Worm (Caenorhabditis elegans) whole organism, young adult: Measurements from ENCODE around the gene pas-2.

Experiments
- B0035.1 ChIP-seq: sonication (generic microtip); optimal IDR thresholded peaks from 2 replicates; lab custom pipeline; 2016; ENCODE audit warnings: missing genetic modification characterization, mild to moderate bottlenecking, missing compliant biosample characterization, missing genotype, missing genetic modification reagents
- C06A6.2 ChIP-seq: fragments of 200-800 bp; sonication (Bioruptor generic); conservative IDR thresholded peaks from 2 replicates; pipeline ENCODE4 v1.3.6; 2022; ENCODE audit warnings: missing genetic modification characterization, missing compliant biosample characterization
- F57A8.1 ChIP-seq: fragments of 200-800 bp; sonication (Bioruptor generic); optimal IDR thresholded peaks from 2 replicates; lab custom pipeline; 2018; ENCODE audit warnings: mild to moderate bottlenecking, missing genetic modification characterization, moderate library complexity, missing compliant biosample characterization
- Y67H2A.10 ChIP-seq: fragments of 200-800 bp; sonication (Bioruptor generic); conservative IDR thresholded peaks from 2 replicates; pipeline ENCODE4 v1.3.6; 2022; ENCODE audit warnings: missing genetic modification reagents, missing genetic modification characterization, missing compliant biosample characterization
- Y95B8A.8 ChIP-seq: fragments of 200-800 bp; sonication (Bioruptor generic); IDR thresholded peaks from 2 replicates; pipeline ENCODE4 v1.3.6; 2022; ENCODE audit warnings: missing genetic modification reagents, missing genetic modification characterization, missing compliant biosample characterization
- akir-1 ChIP-seq: fragments of 200-800 bp; sonication (Bioruptor generic); optimal IDR thresholded peaks from 2 replicates; lab custom pipeline; 2018; ENCODE audit warnings: mild to moderate bottlenecking, missing genetic modification characterization, moderate library complexity, missing compliant biosample characterization
- atf-7 ChIP-seq: sonication (generic microtip); optimal IDR thresholded peaks from 2 replicates; lab custom pipeline; 2017; ENCODE audit warnings: mild to moderate bottlenecking, missing genetic modification characterization, missing compliant biosample characterization
- bed-2 ChIP-seq: fragments of 200-800 bp; sonication (Bioruptor generic); IDR thresholded peaks from 2 replicates; pipeline ENCODE4 v1.3.6; 2022; ENCODE audit warnings: missing genetic modification reagents, missing genetic modification characterization, missing compliant biosample characterization
- cebp-1 ChIP-seq, 2 experiments: fragments of 200-800 bp in 1 of 2; sonication (Bioruptor generic) in 1 of 2; sonication (generic microtip) in 1 of 2; IDR thresholded peaks in 1 of 2; optimal IDR thresholded peaks in 1 of 2; 2 replicates each; pipeline versions ENCODE4 v1.3.6 to Lab custom; 2017 to 2022; ENCODE audit warnings: missing compliant biosample characterization in 2 of 2, missing genetic modification characterization in 2 of 2, mild to moderate bottlenecking in 1 of 2, missing genetic modification reagents in 1 of 2, moderate library complexity in 1 of 2
- ceh-27 ChIP-seq: fragments of 200-800 bp; sonication (Bioruptor generic); optimal IDR thresholded peaks from 2 replicates; lab custom pipeline; 2018; ENCODE audit warnings: mild to moderate bottlenecking, missing genetic modification characterization, moderate library complexity, missing compliant biosample characterization
- ceh-79 ChIP-seq: sonication (generic microtip); optimal IDR thresholded peaks from 2 replicates; lab custom pipeline; 2017; ENCODE audit warnings: mild to moderate bottlenecking, missing genetic modification characterization, missing compliant biosample characterization
- chd-7 ChIP-seq: sonication (generic microtip); optimal IDR thresholded peaks from 2 replicates; lab custom pipeline; 2016; ENCODE audit warnings: mild to moderate bottlenecking, missing genetic modification characterization, moderate library complexity, missing compliant biosample characterization
- dox-1 ChIP-seq: fragments of 200-800 bp; sonication (Bioruptor generic); IDR thresholded peaks from 2 replicates; pipeline ENCODE4 v1.3.6; 2022; ENCODE audit warnings: missing genetic modification reagents, missing genetic modification characterization, missing compliant biosample characterization
- dpl-1 ChIP-seq: fragments of 150-350 bp; optimal IDR thresholded peaks from 2 replicates; lab custom pipeline; 2014; ENCODE audit warnings: missing biosample characterization, missing genetic modification reagents, missing genetic modification characterization
- egl-18 ChIP-seq: fragments of 200-800 bp; sonication (Bioruptor generic); IDR thresholded peaks from 2 replicates; pipeline ENCODE4 v1.3.6; 2022; ENCODE audit warnings: missing genetic modification reagents, missing genetic modification characterization, missing compliant biosample characterization
- egl-44 ChIP-seq: fragments of 200-800 bp; sonication (Bioruptor generic); IDR thresholded peaks from 2 replicates; pipeline ENCODE4 v1.3.6; 2022; ENCODE audit warnings: missing genetic modification reagents, missing genetic modification characterization, missing compliant biosample characterization
- ets-4 ChIP-seq: fragments of 200-800 bp; sonication (Bioruptor generic); optimal IDR thresholded peaks from 2 replicates; lab custom pipeline; 2018; ENCODE audit warnings: mild to moderate bottlenecking, missing genetic modification characterization, missing compliant biosample characterization
- hlh-12 ChIP-seq: sonication (generic microtip); optimal IDR thresholded peaks from 2 replicates; lab custom pipeline; 2016; ENCODE audit warnings: missing genetic modification characterization, missing compliant biosample characterization
- hrde-1 ChIP-seq: sonication (generic microtip); optimal IDR thresholded peaks from 2 replicates; lab custom pipeline; 2016; ENCODE audit warnings: missing genetic modification characterization, mild to moderate bottlenecking, missing compliant biosample characterization, moderate library complexity, missing genotype, missing genetic modification reagents, borderline replicate concordance
- hsf-1 ChIP-seq: fragments of 200-800 bp; sonication (Bioruptor generic); IDR thresholded peaks from 2 replicates; pipeline ENCODE4 v1.3.6; 2022; ENCODE audit warnings: missing genetic modification reagents, missing genetic modification characterization, missing compliant biosample characterization
- let-607 ChIP-seq, 2 experiments: fragments of 200-800 bp in 1 of 2; sonication (Bioruptor generic) in 1 of 2; sonication (generic microtip) in 1 of 2; optimal IDR thresholded peaks; 2 replicates each; lab custom pipeline; 2016 to 2018; ENCODE audit warnings: mild to moderate bottlenecking in 2 of 2, missing compliant biosample characterization in 2 of 2, missing genetic modification characterization in 2 of 2, moderate library complexity in 2 of 2, missing genotype in 1 of 2
- lin-40 ChIP-seq: sonication (generic microtip); optimal IDR thresholded peaks from 2 replicates; lab custom pipeline; 2016; ENCODE audit warnings: missing genetic modification characterization, mild to moderate bottlenecking, missing compliant biosample characterization, missing genotype, missing genetic modification reagents
- lin-54 ChIP-seq: fragments of 200-800 bp; sonication (Bioruptor generic); optimal IDR thresholded peaks from 2 replicates; lab custom pipeline; 2018; ENCODE audit warnings: mild to moderate bottlenecking, missing genetic modification characterization, missing compliant biosample characterization
- lir-1 ChIP-seq: fragments of 200-800 bp; sonication (Bioruptor generic); conservative IDR thresholded peaks from 2 replicates; pipeline ENCODE4 v1.3.6; 2022; ENCODE audit warnings: missing genetic modification reagents, missing genetic modification characterization, missing compliant biosample characterization
- madf-10 ChIP-seq: sonication (generic microtip); optimal IDR thresholded peaks from 2 replicates; lab custom pipeline; 2016; ENCODE audit warnings: mild to moderate bottlenecking, missing genetic modification characterization, missing compliant biosample characterization
- mxl-1 ChIP-seq: sonication (generic microtip); optimal IDR thresholded peaks from 2 replicates; lab custom pipeline; 2016; ENCODE audit warnings: missing genetic modification characterization, missing compliant biosample characterization
- nfya-2 ChIP-seq: fragments of 200-800 bp; sonication (Bioruptor generic); IDR thresholded peaks from 2 replicates; pipeline ENCODE4 v1.3.6; 2022; ENCODE audit warnings: missing genetic modification reagents, missing genetic modification characterization, missing compliant biosample characterization
- nfyb-1 ChIP-seq: fragments of 200-800 bp; sonication (Bioruptor generic); IDR thresholded peaks from 2 replicates; pipeline ENCODE4 v1.3.6; 2022; ENCODE audit warnings: missing genetic modification reagents, missing genetic modification characterization, missing compliant biosample characterization
- nhr-179 ChIP-seq: sonication (generic microtip); optimal IDR thresholded peaks from 2 replicates; lab custom pipeline; 2016; ENCODE audit warnings: mild to moderate bottlenecking, missing genetic modification characterization, missing compliant biosample characterization
- nhr-80 ChIP-seq: sonication (generic microtip); optimal IDR thresholded peaks from 2 replicates; lab custom pipeline; 2016; ENCODE audit warnings: missing genetic modification characterization, missing compliant biosample characterization
- pha-4 ChIP-seq: fragments of 150-350 bp; sonication (generic microtip); optimal IDR thresholded peaks from 2 replicates; lab custom pipeline; 2014; ENCODE audit warnings: missing biosample characterization, missing genetic modification reagents, missing genetic modification characterization
- rcor-1 ChIP-seq: fragments of 200-800 bp; sonication (Bioruptor generic); IDR thresholded peaks from 2 replicates; pipeline ENCODE4 v1.3.6; 2022; ENCODE audit warnings: missing genetic modification reagents, missing genetic modification characterization, missing compliant biosample characterization
- snpc-4 ChIP-seq, 5 experiments: fragments of 150-350 bp in 1 of 5; sonication (generic microtip) in 4 of 5; optimal IDR thresholded peaks; 2 replicates each; lab custom pipeline; 2014 to 2018; ENCODE audit warnings: missing genetic modification characterization in 5 of 5, missing biosample characterization in 3 of 5, antibody characterized with exemption in 2 of 5, mild to moderate bottlenecking in 2 of 5, missing compliant biosample characterization in 2 of 5, missing genotype in 2 of 5, moderate library complexity in 2 of 5, missing genetic modification reagents in 1 of 5
- tbp1 ChIP-seq: fragments of 200-800 bp; sonication (Bioruptor generic); optimal IDR thresholded peaks from 2 replicates; lab custom pipeline; 2018; ENCODE audit warnings: mild to moderate bottlenecking, missing genetic modification characterization, missing compliant biosample characterization
- tlf-1 ChIP-seq: fragments of 200-800 bp; sonication (Bioruptor generic); optimal IDR thresholded peaks from 2 replicates; lab custom pipeline; 2018; ENCODE audit warnings: mild to moderate bottlenecking, missing genetic modification characterization, missing compliant biosample characterization
- unc-130 ChIP-seq: sonication (generic microtip); optimal IDR thresholded peaks from 2 replicates; lab custom pipeline; 2016; ENCODE audit warnings: missing genetic modification reagents, missing genetic modification characterization, missing compliant biosample characterization
- unc-62 ChIP-seq: fragments of 150-350 bp; optimal IDR thresholded peaks from 2 replicates; lab custom pipeline; 2014; ENCODE audit warnings: missing biosample characterization, missing genetic modification reagents, missing genetic modification characterization
- ztf-22 ChIP-seq: fragments of 200-800 bp; sonication (Bioruptor generic); optimal IDR thresholded peaks from 2 replicates; lab custom pipeline; 2018; ENCODE audit warnings: mild to moderate bottlenecking, missing genetic modification characterization, moderate library complexity, missing compliant biosample characterization
- ztf-26 ChIP-seq: sonication (generic microtip); optimal IDR thresholded peaks from 2 replicates; lab custom pipeline; 2017; ENCODE audit warnings: missing genetic modification characterization, missing compliant biosample characterization
- ztf-6 ChIP-seq: fragments of 200-800 bp; sonication (Bioruptor generic); IDR thresholded peaks from 2 replicates; pipeline ENCODE4 v1.3.6; 2022; ENCODE audit warnings: missing genetic modification reagents, missing genetic modification characterization, missing compliant biosample characterization

The pas-2 gene

DNA sequence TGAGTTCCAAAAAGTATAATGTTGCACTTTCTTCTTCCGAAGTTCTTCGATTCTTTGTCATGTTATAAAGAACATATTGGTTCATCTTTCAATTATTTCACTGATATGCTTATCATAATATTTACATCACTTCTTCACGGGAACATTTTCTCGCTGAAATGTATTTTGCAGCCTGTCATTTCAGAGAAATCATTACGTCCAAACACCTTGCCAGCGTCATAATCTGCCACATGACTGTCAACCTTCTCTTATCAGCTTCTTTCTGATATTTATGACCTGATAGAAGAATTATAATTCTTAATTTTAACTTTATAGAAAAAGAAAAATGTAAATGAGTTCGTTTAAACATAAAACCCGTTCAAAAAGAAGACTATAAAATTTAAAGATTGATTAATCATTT, 31.9 kb downstream of the pas-2 start:
- TF ChIP-seq B0035.1 (tag; lab: Kevin White, UChicago) (no peak), ztf-26 (no peak), C06A6.2 (GFP tag; lab: Robert Waterston, UW) (no peak), unc-62 (peak; percentile 69), ztf-6 (GFP tag; lab: Robert Waterston, UW) (no peak), tbp1 (GFP tag; lab: Kevin White, UChicago) (peak; percentile 40), ztf-22 (GFP tag; lab: Kevin White, UChicago) (peak; percentile 90), hlh-12 (tag; lab: Kevin White, UChicago) (no peak), nfyb-1 (GFP tag; lab: Robert Waterston, UW) (0 out of 2 replicates have a peak, but pooled peaks have one; percentile 17), bed-2 (GFP tag; lab: Robert Waterston, UW) (no peak), lin-54 (peak; percentile 41), Y67H2A.10 (GFP tag; lab: Robert Waterston, UW) (no peak), ceh-79 (tag; lab: Kevin White, UChicago) (no peak), nhr-179 (tag; lab: Kevin White, UChicago) (no peak), rcor-1 (GFP tag; lab: Robert Waterston, UW) (no peak), atf-7 (tag; lab: Kevin White, UChicago) (peak; percentile 91), hsf-1 (GFP tag; lab: Robert Waterston, UW) (no peak), dpl-1 (no peak), ets-4 (peak; percentile 24), nfya-2 (no peak), dox-1 (GFP tag; lab: Robert Waterston, UW) (no peak), chd-7 (tag; lab: Kevin White, UChicago) (peak; percentile 8), akir-1 (GFP tag; lab: Kevin White, UChicago) (no peak), tlf-1 (GFP tag; lab: Kevin White, UChicago) (no peak), egl-18 (GFP tag; lab: Robert Waterston, UW) (no peak), ceh-27 (GFP tag; lab: Kevin White, UChicago) (no peak), lin-40 (tag; lab: Kevin White, UChicago) (no peak), unc-130 (GFP tag; lab: Kevin White, UChicago) (no peak), mxl-1 (no peak), F57A8.1 (GFP tag; lab: Kevin White, UChicago) (no peak), snpc-4 (GFP tag; optimal IDR thresholded peaks at IDR 0.05; lab: Kevin White, UChicago) (no peak), snpc-4 (tag; optimal IDR thresholded peaks at IDR 0.05; lab: Kevin White, UChicago) (peak in 1 of 4 experiments; percentile 16), pha-4 (tag; lab: Kevin White, UChicago) (peak; percentile 46), cebp-1 (GFP tag; IDR thresholded peaks at IDR 0.05; lab: Robert Waterston, UW) (no peak), cebp-1 (tag; optimal IDR thresholded peaks at IDR 0.05; lab: Kevin White, UChicago) (peak; percentile 42), Y95B8A.8 (no peak), egl-44 (GFP tag; lab: Robert Waterston, UW) (no peak), let-607 (tag; optimal IDR thresholded peaks at IDR 0.05; lab: Kevin White, UChicago) (peak in 1 of 2 experiments; percentile 73), hrde-1 (tag; lab: Kevin White, UChicago) (no peak), madf-10 (tag; lab: Kevin White, UChicago) (peak; percentile 46), lir-1 (GFP tag; lab: Robert Waterston, UW) (no peak), nhr-80 (tag; lab: Kevin White, UChicago) (peak; percentile 89)
